Fruit fly (Drosophila melanogaster): ENCODE data around the gene CG4116.

dm6 chrX:3031752-3032151 is 35.6 kb downstream of the CG4116 start:
- no peak for TF ChIP-seq Hr39 (optimal IDR thresholded peaks at IDR 0.05)
- TF ChIP-seq BEAF-32 (GFP tag; optimal IDR thresholded peaks at IDR 0.05), result no peak
- no peak for TF ChIP-seq CG11093 (GFP tag; IDR thresholded peaks at IDR 0.05)
- no peak for TF ChIP-seq CrebB (tag; optimal IDR thresholded peaks at IDR 0.05)
- no peak for TF ChIP-seq Gug (GFP tag; IDR thresholded peaks at IDR 0.05)
- TF ChIP-seq CG16863 (GFP tag; optimal IDR thresholded peaks at IDR 0.05), result no peak
- TF ChIP-seq Sry-β (GFP tag; optimal IDR thresholded peaks at IDR 0.05), result no peak
- TF ChIP-seq peb (GFP tag; IDR thresholded peaks at IDR 0.05), result no peak
- no peak for TF ChIP-seq vnd (GFP tag; IDR thresholded peaks at IDR 0.05; ENCODE audit: partially characterized antibody)
